Fruit fly (Drosophila melanogaster): ENCODE results near the gene Bre1.

The Bre1 gene

dm6 chr3L:5789663-5790062 is 4.3 kb downstream of the Bre1 start (continued):
- TF ChIP-seq Chrac-16 (GFP tag; optimal IDR thresholded peaks at IDR 0.05) (peak; percentile 22), Scr (GFP tag; IDR thresholded peaks at IDR 0.05; ENCODE audit: partially characterized antibody) (peak; percentile 30; the same call in 1 of the 2 replicates), salm (tag; optimal IDR thresholded peaks at IDR 0.05) (no peak), kay (GFP tag; optimal IDR thresholded peaks at IDR 0.05) (peak; percentile 17), Dbx (GFP tag; IDR thresholded peaks at IDR 0.05) (0 out of 3 replicates have a peak, but pooled peaks have one; percentile 31), CG10654 (GFP tag; optimal IDR thresholded peaks at IDR 0.05) (peak; percentile 23), GATAe (GFP tag; conservative IDR thresholded peaks at IDR 0.05) (no peak), Tbp (GFP tag; optimal IDR thresholded peaks at IDR 0.05) (no peak), dimm (GFP tag; IDR thresholded peaks at IDR 0.05) (no peak), CG15479 (GFP tag; optimal IDR thresholded peaks at IDR 0.05) (no peak), Oaz (GFP tag; IDR thresholded peaks at IDR 0.05) (no peak), tap (tag; optimal IDR thresholded peaks at IDR 0.05) (no peak), caup (GFP tag; optimal IDR thresholded peaks at IDR 0.05; ENCODE audit: severe bottlenecking) (no peak), fd102C (GFP tag; optimal IDR thresholded peaks at IDR 0.05) (no peak), CG7357 (GFP tag; IDR thresholded peaks at IDR 0.05) (no peak), Xbp1 (GFP tag; optimal IDR thresholded peaks at IDR 0.05) (peak; percentile 38), Sry-δ (GFP tag; optimal IDR thresholded peaks at IDR 0.05) (peak; percentile 37), H2.0 (GFP tag; IDR thresholded peaks at IDR 0.05) (no peak), sim (GFP tag; IDR thresholded peaks at IDR 0.05) (no peak), HmgD (GFP tag; optimal IDR thresholded peaks at IDR 0.05) (no peak), CG11456 (GFP tag; IDR thresholded peaks at IDR 0.05) (no peak), pnt (GFP tag; optimal IDR thresholded peaks at IDR 0.05) (no peak), az2 (GFP tag; optimal IDR thresholded peaks at IDR 0.05) (peak; percentile 32), Sox100B (GFP tag; optimal IDR thresholded peaks at IDR 0.05) (no peak), vfl (GFP tag; optimal IDR thresholded peaks at IDR 0.05) (peak; percentile 13), tgo (GFP tag; IDR thresholded peaks at IDR 0.05) (no peak), CG5180 (GFP tag; optimal IDR thresholded peaks at IDR 0.05) (no peak), Neu2 (GFP tag; optimal IDR thresholded peaks at IDR 0.05; ENCODE audit: borderline replicate concordance) (no peak), emc (GFP tag; optimal IDR thresholded peaks at IDR 0.05) (no peak), Poxn (GFP tag; IDR thresholded peaks at IDR 0.05) (no peak), slou (GFP tag; optimal IDR thresholded peaks at IDR 0.05) (no peak), Hmx (GFP tag; optimal IDR thresholded peaks at IDR 0.05) (no peak), NC2β (GFP tag; optimal IDR thresholded peaks at IDR 0.05) (peak; percentile 45), CG7987 (GFP tag; optimal IDR thresholded peaks at IDR 0.05) (no peak), Blimp-1 (GFP tag; optimal IDR thresholded peaks at IDR 0.05) (no peak), Bdp1 (GFP tag; optimal IDR thresholded peaks at IDR 0.05) (no peak), Sry-β (GFP tag; optimal IDR thresholded peaks at IDR 0.05) (no peak), bsh (GFP tag; optimal IDR thresholded peaks at IDR 0.05) (peak in 1 of 2 experiments; percentile 37), CG15011 (GFP tag; optimal IDR thresholded peaks at IDR 0.05) (no peak), Xrp1 (GFP tag; IDR thresholded peaks at IDR 0.05) (no peak; the same call in 1 of the 2 replicates), HHEX (GFP tag; optimal IDR thresholded peaks at IDR 0.05) (no peak), E2f2 (GFP tag; IDR thresholded peaks at IDR 0.05) (peak; percentile 95), ewg (GFP tag; optimal IDR thresholded peaks at IDR 0.05) (no peak), shn (GFP tag; optimal IDR thresholded peaks at IDR 0.05) (no peak), Stat92E (GFP tag; optimal IDR thresholded peaks at IDR 0.05) (peak in 1 of 3 experiments; percentile 28), vnd (GFP tag; IDR thresholded peaks at IDR 0.05; ENCODE audit: partially characterized antibody) (no peak), zfh1 (GFP tag; IDR thresholded peaks at IDR 0.05) (0 out of 3 replicates have a peak, but pooled peaks have one; percentile 29), her (GFP tag; optimal IDR thresholded peaks at IDR 0.05) (peak; percentile 54), CkIIα-i1 (GFP tag; IDR thresholded peaks at IDR 0.05) (no peak), Med (GFP tag) (peak; percentile 92), CG10147 (GFP tag; optimal IDR thresholded peaks at IDR 0.05) (peak; percentile 51)

Data from whole organism, embryonic.